Worm (Caenorhabditis elegans) whole organism, mixed stage, embryonic: Measurements from ENCODE around the gene C17G10.7.
A peak's percentile ranks its signal among the peaks of the same experiment; 100 is the strongest.

Experiments
- M03D4.4 ChIP-seq: sonication (generic microtip); optimal IDR thresholded peaks from 2 replicates; lab custom pipeline; 2017; ENCODE audit warnings: mild to moderate bottlenecking, missing genetic modification characterization, missing compliant biosample characterization
- bed-3 ChIP-seq: fragments of 200-800 bp; sonication (Bioruptor generic); optimal IDR thresholded peaks from 3 replicates; lab custom pipeline; 2018; ENCODE audit warnings: mild to moderate bottlenecking, missing genetic modification characterization, moderate library complexity, missing compliant biosample characterization
- ceh-39 ChIP-seq: fragments of 150-350 bp; optimal IDR thresholded peaks from 2 replicates; lab custom pipeline; 2014; ENCODE audit warnings: missing biosample characterization, missing genetic modification characterization
- ceh-43 ChIP-seq: fragments of 200-800 bp; sonication (Bioruptor generic); optimal IDR thresholded peaks from 2 replicates; lab custom pipeline; 2018; ENCODE audit warnings: mild to moderate bottlenecking, missing genetic modification characterization, moderate library complexity, missing compliant biosample characterization
- ceh-83 ChIP-seq: fragments of 200-800 bp; sonication (Bioruptor generic); optimal IDR thresholded peaks from 2 replicates; lab custom pipeline; 2018; ENCODE audit warnings: mild to moderate bottlenecking, missing genetic modification characterization, missing compliant biosample characterization
- ces-1 ChIP-seq: fragments of 150-350 bp; optimal IDR thresholded peaks from 2 replicates; lab custom pipeline; 2014; ENCODE audit warnings: missing biosample characterization, missing genetic modification reagents, missing genetic modification characterization
- cnd-1 ChIP-seq: fragments of 200-800 bp; sonication (Bioruptor generic); optimal IDR thresholded peaks from 2 replicates; lab custom pipeline; 2018; ENCODE audit warnings: mild to moderate bottlenecking, missing genetic modification characterization, missing compliant biosample characterization
- drap-1 ChIP-seq: fragments of 200-800 bp; sonication (Bioruptor generic); optimal IDR thresholded peaks from 3 replicates; lab custom pipeline; 2018; ENCODE audit warnings: mild to moderate bottlenecking, missing genetic modification characterization, missing compliant biosample characterization
- elt-1 ChIP-seq: sonication (generic microtip); optimal IDR thresholded peaks from 2 replicates; lab custom pipeline; 2017; ENCODE audit warnings: missing genetic modification characterization, mild to moderate bottlenecking, missing compliant biosample characterization, antibody characterized with exemption, moderate library complexity, borderline replicate concordance; ENCODE audit not compliant: insufficient read depth
- elt-3 ChIP-seq: fragments of 150-350 bp; optimal IDR thresholded peaks from 2 replicates; lab custom pipeline; 2014; ENCODE audit warnings: missing biosample characterization, missing genetic modification characterization
- flh-1 ChIP-seq: fragments of 200-800 bp; sonication (Bioruptor generic); optimal IDR thresholded peaks from 2 replicates; lab custom pipeline; 2018; ENCODE audit warnings: mild to moderate bottlenecking, missing genetic modification characterization, moderate library complexity, missing compliant biosample characterization
- ham-2 ChIP-seq: fragments of 200-800 bp; sonication (Bioruptor generic); optimal IDR thresholded peaks from 2 replicates; lab custom pipeline; 2018; ENCODE audit warnings: mild to moderate bottlenecking, missing genetic modification characterization, missing compliant biosample characterization
- hlh-1 ChIP-seq: fragments of 150-350 bp; optimal IDR thresholded peaks from 2 replicates; lab custom pipeline; 2014; ENCODE audit warnings: missing biosample characterization, missing genetic modification reagents, missing genetic modification characterization
- lin-13 ChIP-seq: fragments of 150-350 bp; optimal IDR thresholded peaks from 2 replicates; lab custom pipeline; 2014; ENCODE audit warnings: missing biosample characterization, missing genetic modification characterization
- lin-32 ChIP-seq: fragments of 200-800 bp; sonication (Bioruptor generic); optimal IDR thresholded peaks from 2 replicates; lab custom pipeline; 2018; ENCODE audit warnings: mild to moderate bottlenecking, missing genetic modification characterization, missing compliant biosample characterization
- lsy-2 ChIP-seq: fragments of 150-350 bp; optimal IDR thresholded peaks from 2 replicates; lab custom pipeline; 2014; ENCODE audit warnings: missing biosample characterization, missing genetic modification characterization
- mep-1 ChIP-seq: fragments of 150-350 bp; optimal IDR thresholded peaks from 2 replicates; lab custom pipeline; 2017; ENCODE audit warnings: missing biosample characterization, missing genetic modification reagents, missing genetic modification characterization, inconsistent platforms
- mls-2 ChIP-seq: sonication (generic microtip); optimal IDR thresholded peaks from 2 replicates; lab custom pipeline; 2016; ENCODE audit warnings: mild to moderate bottlenecking, missing genetic modification characterization, moderate library complexity, missing compliant biosample characterization
- nhr-12 ChIP-seq: fragments of 150-350 bp; optimal IDR thresholded peaks from 2 replicates; lab custom pipeline; 2014; ENCODE audit warnings: missing biosample characterization, missing genetic modification characterization
- nhr-237 ChIP-seq: fragments of 150-350 bp; optimal IDR thresholded peaks from 2 replicates; lab custom pipeline; 2014; ENCODE audit warnings: missing biosample characterization, missing genetic modification characterization
- nhr-28 ChIP-seq: fragments of 150-350 bp; optimal IDR thresholded peaks from 2 replicates; lab custom pipeline; 2014; ENCODE audit warnings: missing biosample characterization, missing genetic modification characterization
- nhr-76 ChIP-seq: sonication (generic microtip); optimal IDR thresholded peaks from 2 replicates; lab custom pipeline; 2017; ENCODE audit warnings: missing biosample characterization, missing genetic modification characterization
- pha-4 ChIP-seq: fragments of 150-350 bp; optimal IDR thresholded peaks from 2 replicates; lab custom pipeline; 2018; ENCODE audit warnings: missing biosample characterization, missing genetic modification reagents, missing genetic modification characterization
- snpc-4 ChIP-seq: fragments of 150-350 bp; optimal IDR thresholded peaks from 2 replicates; lab custom pipeline; 2014; ENCODE audit warnings: missing biosample characterization, missing genetic modification characterization
- sptf-1 ChIP-seq: sonication (generic microtip); optimal IDR thresholded peaks from 2 replicates; lab custom pipeline; 2017; ENCODE audit warnings: mild to moderate bottlenecking, missing genetic modification characterization, moderate library complexity, missing compliant biosample characterization
- tbx-8 ChIP-seq: fragments of 200-800 bp; sonication (Bioruptor generic); optimal IDR thresholded peaks from 2 replicates; lab custom pipeline; 2018; ENCODE audit warnings: mild to moderate bottlenecking, missing genetic modification characterization, moderate library complexity, missing compliant biosample characterization
- unc-120 ChIP-seq: sonication (generic microtip); optimal IDR thresholded peaks from 2 replicates; lab custom pipeline; 2017; ENCODE audit warnings: missing genetic modification characterization, missing compliant biosample characterization; ENCODE audit not compliant: poor library complexity, severe bottlenecking
- unc-62 ChIP-seq: fragments of 150-350 bp; optimal IDR thresholded peaks from 2 replicates; lab custom pipeline; 2014; ENCODE audit warnings: missing biosample characterization, missing genetic modification reagents, missing genetic modification characterization
- zip-8 ChIP-seq: fragments of 150-350 bp; optimal IDR thresholded peaks from 2 replicates; lab custom pipeline; 2014; ENCODE audit warnings: missing biosample characterization, missing genetic modification characterization
- ztf-11 ChIP-seq: fragments of 150-350 bp; optimal IDR thresholded peaks from 2 replicates; lab custom pipeline; 2014; ENCODE audit warnings: missing biosample characterization, missing genetic modification characterization

The C17G10.7 gene

ce11 chrII:5605538-5605945, 2.1 kb downstream of the C17G10.7 start:
- TF ChIP-seq unc-62 (GFP tag; lab: Kevin White, UChicago) (peak; percentile 57), elt-1 (tag; lab: Kevin White, UChicago) (no peak), M03D4.4 (tag; lab: Kevin White, UChicago) (no peak), drap-1 (GFP tag; lab: Kevin White, UChicago) (no peak), bed-3 (no peak), ceh-43 (no peak), nhr-237 (no peak), mls-2 (tag; lab: Kevin White, UChicago) (no peak), unc-120 (tag; lab: Kevin White, UChicago) (no peak), elt-3 (tag; lab: Kevin White, UChicago) (peak; percentile 84)

ce11 chrII:5604441-5604840, 3.2 kb downstream of the C17G10.7 start:
- no peak for TF ChIP-seq nhr-237
- TF ChIP-seq mls-2 (tag; lab: Kevin White, UChicago): no peak
- no peak for TF ChIP-seq M03D4.4 (tag; lab: Kevin White, UChicago)
- TF ChIP-seq nhr-12 (tag; lab: Kevin White, UChicago): no peak

- TF ChIP-seq ceh-83 (GFP tag; lab: Kevin White, UChicago): no peak
- TF ChIP-seq, all 35 proteins: peak for 0
Measured at ce11 chrII:5603194-5603593, 4.5 kb downstream of the C17G10.7 start, which contains the start of gene C17G10.6. Gene C17G10.6 (minus strand): TSS chrII:5603294.

- TF ChIP-seq pha-4 (peak; percentile 12), lsy-2 (tag; lab: Kevin White, UChicago) (no peak), bed-3 (no peak)
Measured at ce11 chrII:5599326-5600044, 8.2 kb downstream of the C17G10.7 start, which contains the start of gene C17G10.10. Gene C17G10.10 (minus strand): TSS chrII:5599376.

- TF ChIP-seq ham-2 (GFP tag; lab: Kevin White, UChicago) (no peak), flh-1 (GFP tag; lab: Kevin White, UChicago) (no peak), lin-13 (tag; lab: Kevin White, UChicago) (no peak), nhr-237 (no peak), unc-120 (tag; lab: Kevin White, UChicago) (no peak), sptf-1 (tag; lab: Kevin White, UChicago) (no peak), ceh-43 (no peak), elt-3 (tag; lab: Kevin White, UChicago) (no peak), ceh-83 (GFP tag; lab: Kevin White, UChicago) (no peak), ceh-39 (tag; lab: Kevin White, UChicago) (no peak), snpc-4 (tag; lab: Kevin White, UChicago) (no peak), hlh-1 (tag; lab: Kevin White, UChicago) (no peak), mls-2 (tag; lab: Kevin White, UChicago) (no peak), nhr-76 (tag; lab: Kevin White, UChicago) (no peak), cnd-1 (tag; lab: Kevin White, UChicago) (no peak)
Measured at ce11 chrII:5596247-5596646, 11.4 kb downstream of the C17G10.7 start, which contains the start of gene C17G10.1. Gene C17G10.1 (plus strand): TSS chrII:5596547.

- no peak for TF ChIP-seq cnd-1 (tag; lab: Kevin White, UChicago)
- no peak for TF ChIP-seq lin-32
- no peak for TF ChIP-seq lin-13 (tag; lab: Kevin White, UChicago)
- TF ChIP-seq zip-8 (tag; lab: Kevin White, UChicago): no peak
- peak; percentile 45 for TF ChIP-seq sptf-1 (tag; lab: Kevin White, UChicago)
- TF ChIP-seq ztf-11 (tag; lab: Kevin White, UChicago): no peak
- no peak for TF ChIP-seq nhr-76 (tag; lab: Kevin White, UChicago)
- TF ChIP-seq ceh-39 (tag; lab: Kevin White, UChicago): no peak
- peak; percentile 68 for TF ChIP-seq nhr-237
- no peak for TF ChIP-seq snpc-4 (tag; lab: Kevin White, UChicago)
- TF ChIP-seq flh-1 (GFP tag; lab: Kevin White, UChicago): no peak
- no peak for TF ChIP-seq tbx-8 (GFP tag; lab: Kevin White, UChicago)
- no peak for TF ChIP-seq nhr-28 (tag; lab: Kevin White, UChicago)
- TF ChIP-seq mep-1 (tag; lab: Kevin White, UChicago): peak; percentile 68
- no peak for TF ChIP-seq M03D4.4 (tag; lab: Kevin White, UChicago)
- TF ChIP-seq ces-1 (GFP tag; lab: Kevin White, UChicago): peak; percentile 39
Measured at ce11 chrII:5594210-5594764, 13.4 kb downstream of the C17G10.7 start, which contains the start of gene ttc-4. Gene ttc-4 (plus strand): TSS chrII:5594714.
